Fruit fly (Drosophila melanogaster): ENCODE data around the gene Slu7.
A peak's percentile ranks its signal among the peaks of the same experiment; 100 is the strongest.

Slu7 gene

DNA sequence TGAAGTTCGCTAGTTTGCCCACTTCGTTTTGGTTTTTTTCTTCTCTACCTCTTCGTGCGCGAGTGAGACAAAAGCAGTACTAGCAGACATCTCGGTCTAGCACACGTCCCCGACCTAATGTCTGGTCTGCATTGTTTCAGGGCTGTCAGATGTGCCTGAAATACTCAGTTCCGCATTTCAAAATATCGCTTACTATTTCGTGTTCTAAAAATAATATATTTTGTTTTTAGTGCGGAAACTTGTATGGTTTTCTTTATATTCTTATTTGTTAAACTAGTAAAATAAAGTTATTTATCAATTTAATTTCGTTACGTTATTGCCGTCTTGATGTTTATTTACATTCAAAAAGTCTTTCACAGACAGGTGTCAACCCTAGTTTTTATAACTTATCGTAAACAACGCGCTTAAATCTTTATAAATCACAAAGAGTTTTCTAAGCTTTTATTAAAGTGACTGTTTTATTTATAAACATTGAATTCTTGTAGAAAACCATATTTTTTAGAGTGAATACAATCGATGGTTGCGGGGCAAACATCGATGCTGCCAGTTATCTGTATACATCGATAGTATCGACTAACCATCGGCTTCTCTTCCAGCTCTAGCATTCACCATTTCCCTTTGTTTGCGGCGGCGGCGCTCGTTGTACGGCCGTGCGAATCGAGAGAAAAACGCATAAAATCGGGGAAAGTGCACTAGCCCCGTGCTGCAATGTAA, 24.5 kb upstream of the Slu7 start (continued):
- peak; percentile 26 for TF ChIP-seq Eip93F (GFP tag; optimal IDR thresholded peaks at IDR 0.05)
- TF ChIP-seq CG3919 (GFP tag; optimal IDR thresholded peaks at IDR 0.05), result peak; percentile 32
- TF ChIP-seq CG6792 (GFP tag; optimal IDR thresholded peaks at IDR 0.05), result peak; percentile 64
- TF ChIP-seq Ets21C (GFP tag; optimal IDR thresholded peaks at IDR 0.05), result peak; percentile 35
- peak in 1 of 2 experiments; percentile 18 for TF ChIP-seq ss (GFP tag; optimal IDR thresholded peaks at IDR 0.05)
- TF ChIP-seq spab (GFP tag; optimal IDR thresholded peaks at IDR 0.05), result peak; percentile 8
- TF ChIP-seq svp (GFP tag), result peak; percentile 74
- TF ChIP-seq salr (GFP tag; optimal IDR thresholded peaks at IDR 0.05), result peak in 1 of 2 experiments; percentile 71
- TF ChIP-seq Eip75B (GFP tag; optimal IDR thresholded peaks at IDR 0.05), result peak; percentile 55
- TF ChIP-seq fd85E (GFP tag; optimal IDR thresholded peaks at IDR 0.05), result no peak
- TF ChIP-seq OdsH (GFP tag; optimal IDR thresholded peaks at IDR 0.05), result peak; percentile 63
- peak; percentile 18 for TF ChIP-seq CG9139 (GFP tag; optimal IDR thresholded peaks at IDR 0.05)
- TF ChIP-seq CG1621 (tag; optimal IDR thresholded peaks at IDR 0.05), result peak; percentile 37
- peak; percentile 77 for TF ChIP-seq CG34406 (GFP tag; optimal IDR thresholded peaks at IDR 0.05)
- TF ChIP-seq fkh (GFP tag; optimal IDR thresholded peaks at IDR 0.05), result peak; percentile 55
- no peak for TF ChIP-seq Hr38 (GFP tag; optimal IDR thresholded peaks at IDR 0.05)
- TF ChIP-seq net (GFP tag; optimal IDR thresholded peaks at IDR 0.05), result peak; percentile 67
- TF ChIP-seq Sox102F (GFP tag; optimal IDR thresholded peaks at IDR 0.05), result peak; percentile 83
- peak; percentile 82 for TF ChIP-seq CG10631 (GFP tag; optimal IDR thresholded peaks at IDR 0.05)
- TF ChIP-seq esn (GFP tag; optimal IDR thresholded peaks at IDR 0.05), result peak; percentile 86
- no peak for TF ChIP-seq CG6163 (GFP tag; IDR thresholded peaks at IDR 0.05)
- TF ChIP-seq CG6808 (GFP tag; optimal IDR thresholded peaks at IDR 0.05), result peak; percentile 75
- TF ChIP-seq vri (GFP tag; optimal IDR thresholded peaks at IDR 0.05), result no peak
- no peak for TF ChIP-seq CG8119 (GFP tag; IDR thresholded peaks at IDR 0.05)
- peak; percentile 73 for TF ChIP-seq achi (GFP tag; optimal IDR thresholded peaks at IDR 0.05)
- TF ChIP-seq Smox (GFP tag; optimal IDR thresholded peaks at IDR 0.05), result peak; percentile 68
- TF ChIP-seq dsx (GFP tag; optimal IDR thresholded peaks at IDR 0.05; ENCODE audit: poor library complexity, severe bottlenecking), result peak; percentile 32
- TF ChIP-seq acj6 (GFP tag; optimal IDR thresholded peaks at IDR 0.05), result peak; percentile 58
- TF ChIP-seq Gug (GFP tag; IDR thresholded peaks at IDR 0.05), result no peak
- TF ChIP-seq CG8632 (GFP tag; optimal IDR thresholded peaks at IDR 0.05), result peak; percentile 74
- TF ChIP-seq Ets96B (tag; optimal IDR thresholded peaks at IDR 0.05), result peak; percentile 65
- TF ChIP-seq Blimp-1 (GFP tag; optimal IDR thresholded peaks at IDR 0.05), result peak; percentile 9
- peak; percentile 72 for TF ChIP-seq CG10669 (GFP tag; optimal IDR thresholded peaks at IDR 0.05)

DNA sequence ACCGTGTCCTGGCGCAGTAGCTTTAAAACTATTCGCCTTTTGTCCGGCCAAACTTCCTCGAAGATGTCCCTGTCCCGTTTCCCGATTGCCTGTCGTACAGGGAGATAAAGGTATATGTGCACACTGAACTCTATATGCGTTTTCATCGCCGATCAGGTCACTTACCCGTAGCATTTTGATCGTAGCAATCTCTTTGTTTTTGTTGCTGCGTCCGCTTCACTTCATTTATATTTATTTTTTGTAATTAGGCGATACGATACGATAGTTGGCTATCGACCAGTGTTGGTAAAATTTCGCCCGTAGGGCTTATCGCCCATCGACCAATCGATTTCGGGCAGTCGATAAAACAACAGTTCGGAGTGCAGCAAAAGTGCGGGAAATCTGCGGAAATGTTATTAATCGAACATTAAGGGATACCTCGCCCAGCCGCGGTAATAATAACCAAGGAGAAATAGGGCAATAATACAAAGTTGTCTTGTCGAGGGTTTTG, 23.9 kb upstream of the Slu7 start, which contains the start of the genes Cul5 and Bicra:
Cul5 (minus strand) TSS at position 259 of the 490 bp plus-strand sequence.
Bicra (plus strand) TSS at position 324 of the 490 bp plus-strand sequence.
- TF ChIP-seq CG9139 (GFP tag; optimal IDR thresholded peaks at IDR 0.05), result peak; percentile 53
- no peak for TF ChIP-seq Met (GFP tag; optimal IDR thresholded peaks at IDR 0.05)
- TF ChIP-seq fkh (GFP tag; optimal IDR thresholded peaks at IDR 0.05), result peak; percentile 43
- peak; percentile 14 for TF ChIP-seq topi (GFP tag; optimal IDR thresholded peaks at IDR 0.05)
- peak; percentile 45 for TF ChIP-seq vri (GFP tag; optimal IDR thresholded peaks at IDR 0.05)
- TF ChIP-seq achi (GFP tag; optimal IDR thresholded peaks at IDR 0.05), result no peak
- TF ChIP-seq ss (GFP tag; optimal IDR thresholded peaks at IDR 0.05), result peak; percentile 39 to 54
- no peak for TF ChIP-seq salr (GFP tag; optimal IDR thresholded peaks at IDR 0.05)
- peak; percentile 12 for TF ChIP-seq CG6854 (GFP tag; optimal IDR thresholded peaks at IDR 0.05)
- peak; percentile 27 for TF ChIP-seq dac (GFP tag; optimal IDR thresholded peaks at IDR 0.05)
- peak; percentile 61 for TF ChIP-seq Sox14 (GFP tag; optimal IDR thresholded peaks at IDR 0.05)
- peak; percentile 48 for TF ChIP-seq CG16779 (tag; optimal IDR thresholded peaks at IDR 0.05)
- TF ChIP-seq svp (GFP tag), result peak; percentile 86

Data from whole organism, prepupa.